Worm (Caenorhabditis elegans) whole organism, mixed stage, embryonic: Measurements from ENCODE around the gene npr-42.

ENCODE experiments used
- bed-3 ChIP-seq: fragments of 200-800 bp; sonication (Bioruptor generic); optimal IDR thresholded peaks from 3 replicates; lab custom pipeline; 2018; ENCODE audit warnings: mild to moderate bottlenecking, missing genetic modification characterization, moderate library complexity, missing compliant biosample characterization
- ces-1 ChIP-seq: fragments of 150-350 bp; optimal IDR thresholded peaks from 2 replicates; lab custom pipeline; 2014; ENCODE audit warnings: missing biosample characterization, missing genetic modification reagents, missing genetic modification characterization
- pha-4 ChIP-seq: fragments of 150-350 bp; optimal IDR thresholded peaks from 2 replicates; lab custom pipeline; 2018; ENCODE audit warnings: missing biosample characterization, missing genetic modification reagents, missing genetic modification characterization
- unc-62 ChIP-seq: fragments of 150-350 bp; optimal IDR thresholded peaks from 2 replicates; lab custom pipeline; 2014; ENCODE audit warnings: missing biosample characterization, missing genetic modification reagents, missing genetic modification characterization
- zip-8 ChIP-seq: fragments of 150-350 bp; optimal IDR thresholded peaks from 2 replicates; lab custom pipeline; 2014; ENCODE audit warnings: missing biosample characterization, missing genetic modification characterization

ce11 chrII:4316011-4316410, 40.0 kb downstream of the npr-42 start, which contains the start of gene srw-40:
- TF ChIP-seq pha-4 (tag; lab: Kevin White, UChicago) (no peak), ces-1 (GFP tag; lab: Kevin White, UChicago) (no peak), zip-8 (tag; lab: Kevin White, UChicago) (no peak), unc-62 (GFP tag; lab: Kevin White, UChicago) (no peak), bed-3 (GFP tag; lab: Kevin White, UChicago) (no peak)
